Worm (Caenorhabditis elegans) whole organism, L3 larva: ENCODE results near the gene sgca-1.

Experiments
- R02D3.7 ChIP-seq: fragments of 150-350 bp; optimal IDR thresholded peaks from 2 replicates; lab custom pipeline; 2014; ENCODE audit warnings: missing biosample characterization, missing genetic modification characterization
- ZK546.5 ChIP-seq: sonication (generic microtip); optimal IDR thresholded peaks from 2 replicates; lab custom pipeline; 2017; ENCODE audit warnings: missing biosample characterization, missing genetic modification characterization
- aly-2 ChIP-seq: fragments of 150-350 bp; optimal IDR thresholded peaks from 2 replicates; lab custom pipeline; 2014; ENCODE audit warnings: missing biosample characterization, missing genetic modification characterization
- ama-1 ChIP-seq: fragments of 150-350 bp; optimal IDR thresholded peaks from 2 replicates; lab custom pipeline; 2018
- ceh-16 ChIP-seq: sonication (generic microtip); optimal IDR thresholded peaks from 2 replicates; lab custom pipeline; 2017; ENCODE audit warnings: missing biosample characterization, missing genetic modification characterization
- ceh-28 ChIP-seq: fragments of 150-350 bp; optimal IDR thresholded peaks from 2 replicates; lab custom pipeline; 2014; ENCODE audit warnings: missing biosample characterization, missing genetic modification reagents, missing genetic modification characterization
- daf-12 ChIP-seq: fragments of 150-350 bp; optimal IDR thresholded peaks from 2 replicates; lab custom pipeline; 2014; ENCODE audit warnings: missing biosample characterization, missing genetic modification reagents, missing genetic modification characterization
- egl-27 ChIP-seq: sonication (generic microtip); optimal IDR thresholded peaks from 4 replicates; lab custom pipeline; 2017; ENCODE audit warnings: missing biosample characterization, missing genetic modification reagents, missing genetic modification characterization
- egl-5 ChIP-seq: fragments of 150-350 bp; optimal IDR thresholded peaks from 2 replicates; lab custom pipeline; 2017; ENCODE audit warnings: missing biosample characterization, missing genetic modification reagents, missing genetic modification characterization, inconsistent platforms
- elt-1 ChIP-seq: fragments of 150-350 bp; optimal IDR thresholded peaks from 2 replicates; lab custom pipeline; 2014; ENCODE audit warnings: missing biosample characterization, missing genetic modification characterization
- elt-2 ChIP-seq: sonication (generic microtip); optimal IDR thresholded peaks from 2 replicates; lab custom pipeline; 2016; ENCODE audit warnings: missing genetic modification reagents, mild to moderate bottlenecking, missing genetic modification characterization, missing compliant biosample characterization
- elt-3 ChIP-seq, 3 experiments: fragments of 150-350 bp in 1 of 3; sonication (generic microtip) in 2 of 3; optimal IDR thresholded peaks; 2 replicates in 2 of 3; 4 replicates in 1 of 3; lab custom pipeline; 2014 to 2017; ENCODE audit warnings: missing biosample characterization in 3 of 3, missing genetic modification characterization in 3 of 3
- eor-1 ChIP-seq, 2 experiments: fragments of 150-350 bp; optimal IDR thresholded peaks; 2 replicates each; lab custom pipeline; 2014 to 2018; ENCODE audit warnings: missing biosample characterization in 2 of 2, missing genetic modification characterization in 2 of 2
- fkh-10 ChIP-seq: sonication (generic microtip); optimal IDR thresholded peaks from 2 replicates; lab custom pipeline; 2017; ENCODE audit warnings: missing biosample characterization, missing genetic modification reagents, missing genetic modification characterization
- fkh-2 ChIP-seq: fragments of 150-350 bp; optimal IDR thresholded peaks from 2 replicates; lab custom pipeline; 2014; ENCODE audit warnings: missing biosample characterization, missing genetic modification reagents, missing genetic modification characterization
- fos-1 ChIP-seq: fragments of 150-350 bp; optimal IDR thresholded peaks from 2 replicates; lab custom pipeline; 2014; ENCODE audit warnings: missing biosample characterization, missing genetic modification characterization
- jun-1 ChIP-seq: fragments of 150-350 bp; optimal IDR thresholded peaks from 2 replicates; lab custom pipeline; 2014; ENCODE audit warnings: missing biosample characterization, missing genetic modification reagents, missing genetic modification characterization
- lin-15B ChIP-seq: fragments of 150-350 bp; optimal IDR thresholded peaks from 2 replicates; lab custom pipeline; 2014; ENCODE audit warnings: missing biosample characterization, missing genetic modification characterization
- lin-39 ChIP-seq: fragments of 150-350 bp; optimal IDR thresholded peaks from 2 replicates; lab custom pipeline; 2018; ENCODE audit warnings: missing biosample characterization, missing genetic modification reagents, missing genetic modification characterization
- lsy-12 ChIP-seq: sonication (generic microtip); optimal IDR thresholded peaks from 2 replicates; lab custom pipeline; 2016; ENCODE audit warnings: mild to moderate bottlenecking, missing genetic modification characterization, missing compliant biosample characterization
- mdl-1 ChIP-seq: fragments of 150-350 bp; optimal IDR thresholded peaks from 2 replicates; lab custom pipeline; 2014; ENCODE audit warnings: missing biosample characterization, missing genetic modification characterization
- mml-1 ChIP-seq: fragments of 150-350 bp; sonication (generic microtip); optimal IDR thresholded peaks from 3 replicates; lab custom pipeline; 2014; ENCODE audit warnings: missing biosample characterization, missing genetic modification characterization
- nfya-1 ChIP-seq: sonication (generic microtip); optimal IDR thresholded peaks from 2 replicates; lab custom pipeline; 2017; ENCODE audit warnings: missing genetic modification characterization, mild to moderate bottlenecking, missing compliant biosample characterization, antibody characterized with exemption, moderate library complexity; ENCODE audit not compliant: insufficient read depth
- nhr-23 ChIP-seq: fragments of 150-350 bp; optimal IDR thresholded peaks from 2 replicates; lab custom pipeline; 2014; ENCODE audit warnings: missing biosample characterization, missing genetic modification reagents, missing genetic modification characterization
- nhr-237 ChIP-seq: fragments of 150-350 bp; optimal IDR thresholded peaks from 2 replicates; lab custom pipeline; 2014; ENCODE audit warnings: missing biosample characterization, missing genetic modification characterization
- nhr-25 ChIP-seq: sonication (generic microtip); optimal IDR thresholded peaks from 2 replicates; lab custom pipeline; 2017; ENCODE audit warnings: missing biosample characterization, missing genetic modification characterization
- nhr-28 ChIP-seq: fragments of 150-350 bp; optimal IDR thresholded peaks from 2 replicates; lab custom pipeline; 2014; ENCODE audit warnings: missing biosample characterization, missing genetic modification characterization
- nhr-43 ChIP-seq: sonication (generic microtip); optimal IDR thresholded peaks from 2 replicates; lab custom pipeline; 2016; ENCODE audit warnings: mild to moderate bottlenecking, missing genetic modification characterization, missing compliant biosample characterization; ENCODE audit not compliant: poor library complexity, severe bottlenecking
- nhr-76 ChIP-seq: fragments of 150-350 bp; sonication (generic microtip); optimal IDR thresholded peaks from 5 replicates; lab custom pipeline; 2014; ENCODE audit warnings: missing biosample characterization, missing genetic modification characterization
- nhr-77 ChIP-seq: fragments of 150-350 bp; optimal IDR thresholded peaks from 2 replicates; lab custom pipeline; 2014; ENCODE audit warnings: missing biosample characterization, missing genetic modification characterization
- pha-4 ChIP-seq: fragments of 150-350 bp; optimal IDR thresholded peaks from 2 replicates; lab custom pipeline; 2014; ENCODE audit warnings: missing biosample characterization, missing genetic modification reagents, missing genetic modification characterization
- pqm-1 ChIP-seq: fragments of 150-350 bp; optimal IDR thresholded peaks from 2 replicates; lab custom pipeline; 2017; ENCODE audit warnings: missing biosample characterization, missing genetic modification characterization, inconsistent platforms
- skn-1 ChIP-seq: fragments of 150-350 bp; optimal IDR thresholded peaks from 2 replicates; lab custom pipeline; 2014; ENCODE audit warnings: missing biosample characterization, missing genetic modification characterization
- snpc-4 ChIP-seq: fragments of 150-350 bp; optimal IDR thresholded peaks from 2 replicates; lab custom pipeline; 2014; ENCODE audit warnings: missing biosample characterization, missing genetic modification characterization
- tbx-2 ChIP-seq: sonication (generic microtip); optimal IDR thresholded peaks from 2 replicates; lab custom pipeline; 2016; ENCODE audit warnings: mild to moderate bottlenecking, missing genetic modification characterization, missing compliant biosample characterization
- unc-39 ChIP-seq: sonication (generic microtip); optimal IDR thresholded peaks from 4 replicates; lab custom pipeline; 2017; ENCODE audit warnings: missing biosample characterization, missing genetic modification characterization
- unc-62 ChIP-seq: fragments of 150-350 bp; sonication (generic microtip); optimal IDR thresholded peaks from 4 replicates; lab custom pipeline; 2014; ENCODE audit warnings: missing biosample characterization, missing genetic modification reagents, missing genetic modification characterization
- zag-1 ChIP-seq: fragments of 150-350 bp; optimal IDR thresholded peaks from 2 replicates; lab custom pipeline; 2014; ENCODE audit warnings: missing biosample characterization, missing genetic modification characterization
- ztf-11 ChIP-seq: fragments of 150-350 bp; optimal IDR thresholded peaks from 2 replicates; lab custom pipeline; 2014; ENCODE audit warnings: missing biosample characterization, missing genetic modification characterization
- ztf-4 ChIP-seq: fragments of 150-350 bp; optimal IDR thresholded peaks from 2 replicates; lab custom pipeline; 2014; ENCODE audit warnings: missing biosample characterization, missing genetic modification characterization

Gene sgca-1

DNA sequence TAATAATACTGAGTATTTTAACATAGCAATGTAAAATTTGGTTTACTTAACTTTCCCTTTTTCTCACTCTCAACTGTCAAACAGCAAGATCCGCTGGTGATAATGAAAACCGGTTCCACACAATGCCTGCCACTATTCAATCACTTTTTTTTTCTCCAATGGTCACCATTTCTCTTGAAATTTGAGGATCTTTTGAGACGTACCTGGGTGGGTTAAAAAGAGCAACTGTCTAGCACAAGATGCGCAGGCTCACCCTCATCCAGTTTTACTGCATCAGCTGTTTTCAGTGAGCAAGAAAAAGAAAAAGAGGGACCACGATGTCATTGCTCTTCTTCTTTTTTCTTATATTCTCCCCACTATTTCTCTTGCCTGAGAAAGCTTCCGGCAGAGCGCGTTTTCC, 18.9 kb upstream of the sgca-1 start:
- TF ChIP-seq egl-5 (peak; percentile 33), nfya-1 (tag; lab: Kevin White, UChicago) (peak; percentile 15), lin-39 (tag; lab: Kevin White, UChicago) (peak; percentile 38), ceh-16 (tag; lab: Kevin White, UChicago) (no peak)

ce11 chrX:6807137-6807861, 18.0 kb upstream of the sgca-1 start:
- TF ChIP-seq fkh-2 = no peak
- no peak for TF ChIP-seq ztf-4 (tag; lab: Kevin White, UChicago)
- no peak for TF ChIP-seq ceh-16 (tag; lab: Kevin White, UChicago)
- peak; percentile 32 for TF ChIP-seq ama-1 (lab: Kevin White, UChicago)
- no peak for TF ChIP-seq aly-2 (tag; lab: Kevin White, UChicago)
- peak; percentile 68 for TF ChIP-seq elt-2 (tag; lab: Kevin White, UChicago)
- TF ChIP-seq unc-39 (tag; lab: Kevin White, UChicago) = no peak
- no peak for TF ChIP-seq snpc-4 (tag; lab: Kevin White, UChicago)
- no peak for TF ChIP-seq fkh-10 (GFP tag; lab: Kevin White, UChicago)
- TF ChIP-seq mml-1 = peak; percentile 49
- no peak for TF ChIP-seq tbx-2 (tag; lab: Kevin White, UChicago)
- TF ChIP-seq mdl-1 (tag; lab: Kevin White, UChicago) = no peak
- TF ChIP-seq nhr-28 = no peak
- TF ChIP-seq lin-15B (tag; lab: Kevin White, UChicago) = no peak
- TF ChIP-seq pqm-1 = peak; percentile 74
- no peak for TF ChIP-seq nfya-1 (tag; lab: Kevin White, UChicago)
- TF ChIP-seq nhr-76 = no peak
- TF ChIP-seq ceh-28 (tag; lab: Kevin White, UChicago) = peak; percentile 33
- no peak for TF ChIP-seq nhr-77 (tag; lab: Kevin White, UChicago)
- no peak for TF ChIP-seq lin-39 (tag; lab: Kevin White, UChicago)
- no peak for TF ChIP-seq ztf-11 (tag; lab: Kevin White, UChicago)
- peak; percentile 16 for TF ChIP-seq jun-1 (tag; lab: Kevin White, UChicago)

- TF ChIP-seq lin-39 (tag; lab: Kevin White, UChicago) (no peak), egl-27 (no peak), unc-62 (no peak), jun-1 (tag; lab: Kevin White, UChicago) (no peak), fos-1 (no peak), ama-1 (lab: Kevin White, UChicago) (no peak), elt-3 (tag; optimal IDR thresholded peaks at IDR 0.05; lab: Kevin White, UChicago) (no peak), elt-2 (tag; lab: Kevin White, UChicago) (no peak), unc-39 (tag; lab: Kevin White, UChicago) (no peak), zag-1 (tag; lab: Kevin White, UChicago) (no peak), mml-1 (no peak), nhr-43 (tag; lab: Kevin White, UChicago) (no peak), eor-1 (tag; optimal IDR thresholded peaks at IDR 0.05; lab: Kevin White, UChicago) (no peak), nhr-77 (tag; lab: Kevin White, UChicago) (no peak), pqm-1 (no peak), elt-1 (tag; lab: Kevin White, UChicago) (no peak), ceh-16 (tag; lab: Kevin White, UChicago) (no peak), nhr-23 (tag; lab: Kevin White, UChicago) (no peak), fkh-2 (no peak)
Observed at ce11 chrX:6806463-6806862, 17.1 kb upstream of the sgca-1 start, which contains the start of gene atg-2. Gene atg-2 (plus strand): TSS chrX:6806763.

DNA sequence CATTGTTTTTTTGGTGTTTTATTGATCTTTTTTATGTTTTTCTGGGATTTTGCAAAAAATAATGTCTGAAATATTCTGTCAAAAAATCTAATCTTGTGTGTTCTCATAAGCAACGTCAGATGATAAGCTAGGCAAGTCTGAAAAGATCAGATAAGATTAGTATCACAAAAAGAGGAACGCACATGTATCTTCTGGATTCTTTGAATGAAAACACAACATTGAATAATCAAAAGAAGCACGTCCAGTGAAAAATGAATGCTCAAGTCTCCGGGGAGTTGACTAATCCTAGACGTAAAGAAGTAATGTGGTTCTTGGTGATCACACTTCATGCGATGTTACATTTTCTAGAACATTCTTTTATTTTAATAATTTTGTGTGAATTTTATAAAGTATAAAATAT, 16.1 kb upstream of the sgca-1 start:
- TF ChIP-seq unc-62 (no peak), elt-1 (tag; lab: Kevin White, UChicago) (peak; percentile 86), daf-12 (no peak), mml-1 (no peak)

DNA sequence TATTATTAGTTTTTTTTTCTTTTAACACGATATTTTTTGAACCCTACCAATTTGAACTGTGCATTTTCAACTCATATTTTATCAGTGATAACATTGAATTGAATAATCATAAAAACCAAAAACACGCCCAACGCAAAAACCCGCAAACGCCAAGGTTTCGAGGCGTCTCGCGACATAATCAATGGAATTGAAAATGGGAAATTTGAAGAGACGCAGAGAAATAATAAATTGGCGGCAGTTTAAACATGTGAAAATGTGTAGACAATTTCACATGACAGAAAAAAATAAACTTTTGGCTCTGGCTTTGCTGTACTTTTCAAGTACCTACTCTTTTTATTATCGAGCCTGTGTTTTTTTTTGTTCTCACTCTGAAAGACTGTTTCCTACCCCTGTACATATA, 15.5 kb upstream of the sgca-1 start:
- TF ChIP-seq nhr-237 (tag; lab: Kevin White, UChicago) = no peak
- no peak for TF ChIP-seq R02D3.7
- TF ChIP-seq daf-12 = no peak
- TF ChIP-seq fos-1 = no peak
- no peak for TF ChIP-seq mdl-1 (tag; lab: Kevin White, UChicago)
- TF ChIP-seq nhr-23 (tag; lab: Kevin White, UChicago) = peak; percentile 47
- TF ChIP-seq ceh-16 (tag; lab: Kevin White, UChicago) = no peak
- TF ChIP-seq unc-62 = no peak
- peak; percentile 51 for TF ChIP-seq skn-1 (tag; lab: Kevin White, UChicago)
- TF ChIP-seq fkh-2 = no peak
- TF ChIP-seq elt-2 (tag; lab: Kevin White, UChicago) = peak; percentile 85
- TF ChIP-seq pha-4 (tag; lab: Kevin White, UChicago) = peak; percentile 83
- TF ChIP-seq egl-5 = peak; percentile 69
- peak; percentile 80 for TF ChIP-seq nfya-1 (tag; lab: Kevin White, UChicago)
- TF ChIP-seq snpc-4 (tag; lab: Kevin White, UChicago) = peak; percentile 4
- TF ChIP-seq ama-1 (lab: Kevin White, UChicago) = peak; percentile 46
- TF ChIP-seq nhr-43 (tag; lab: Kevin White, UChicago) = no peak
- TF ChIP-seq ZK546.5 (tag; lab: Kevin White, UChicago) = no peak
- no peak for TF ChIP-seq aly-2 (tag; lab: Kevin White, UChicago)
- no peak for TF ChIP-seq eor-1 (tag; optimal IDR thresholded peaks at IDR 0.05; lab: Kevin White, UChicago)
- TF ChIP-seq elt-3 (tag; optimal IDR thresholded peaks at IDR 0.05; lab: Kevin White, UChicago) = no peak
- no peak for TF ChIP-seq lsy-12 (tag; lab: Kevin White, UChicago)
- no peak for TF ChIP-seq nhr-28
- TF ChIP-seq lin-39 (tag; lab: Kevin White, UChicago) = no peak
- peak; percentile 15 for TF ChIP-seq nhr-25 (tag; lab: Kevin White, UChicago)
- TF ChIP-seq pqm-1 = peak; percentile 79
